Fruit fly (Drosophila melanogaster): ENCODE data around the gene CG4239.
A peak's percentile ranks its signal among the peaks of the same experiment; 100 is the strongest.

The CG4239 gene

dm6 chrX:16391397-16391796 lies 6.3 kb downstream of the CG4239 start, which contains the start of the genes TH1 and mei-41 (continued):
- TF ChIP-seq NfI (GFP tag; optimal IDR thresholded peaks at IDR 0.05) (peak; percentile 85), knrl (GFP tag; IDR thresholded peaks at IDR 0.05; ENCODE audit: partially characterized antibody) (peak; percentile 70), Atf3 (GFP tag; optimal IDR thresholded peaks at IDR 0.05) (no peak), HLHmδ (GFP tag; optimal IDR thresholded peaks at IDR 0.05) (no peak), Dip2 (GFP tag; IDR thresholded peaks at IDR 0.05) (0 out of 2 replicates have a peak, but pooled peaks have one; percentile 40), Blimp-1 (GFP tag; optimal IDR thresholded peaks at IDR 0.05) (no peak), CG8944 (GFP tag; optimal IDR thresholded peaks at IDR 0.05) (peak; percentile 7), org-1 (GFP tag; optimal IDR thresholded peaks at IDR 0.05) (peak; percentile 60), odd (GFP tag; optimal IDR thresholded peaks at IDR 0.05) (no peak), dimm (GFP tag; IDR thresholded peaks at IDR 0.05) (peak; percentile 65; the same call in 1 of the 2 replicates), CG11247 (GFP tag; IDR thresholded peaks at IDR 0.05) (peak; percentile 94), z (GFP tag; IDR thresholded peaks at IDR 0.05) (no peak), phol (tag; optimal IDR thresholded peaks at IDR 0.05) (peak; percentile 95), CG14667 (GFP tag; IDR thresholded peaks at IDR 0.05) (peak; percentile 95), sens-2 (GFP tag; IDR thresholded peaks at IDR 0.05) (peak; percentile 84), Six4 (GFP tag; optimal IDR thresholded peaks at IDR 0.05) (peak; percentile 63), Pdp1 (GFP tag; optimal IDR thresholded peaks at IDR 0.05) (peak in 1 of 2 experiments; percentile 67), CG31388 (GFP tag; optimal IDR thresholded peaks at IDR 0.05) (peak; percentile 78), CG9215 (GFP tag; IDR thresholded peaks at IDR 0.05) (peak; percentile 94), CG17802 (tag; optimal IDR thresholded peaks at IDR 0.05) (peak; percentile 92), Meics (GFP tag; optimal IDR thresholded peaks at IDR 0.05) (peak; percentile 86), ash1 (GFP tag; optimal IDR thresholded peaks at IDR 0.05) (no peak), gcm2 (GFP tag; optimal IDR thresholded peaks at IDR 0.05) (no peak), CG17912 (GFP tag; optimal IDR thresholded peaks at IDR 0.05) (peak; percentile 38), NC2α (GFP tag; optimal IDR thresholded peaks at IDR 0.05) (no peak), TFAM (GFP tag; optimal IDR thresholded peaks at IDR 0.05) (no peak), Doc2 (GFP tag; IDR thresholded peaks at IDR 0.05) (peak; percentile 79; the same call in 1 of the 2 replicates), CG12219 (GFP tag; optimal IDR thresholded peaks at IDR 0.05) (no peak), zen2 (GFP tag; IDR thresholded peaks at IDR 0.05; ENCODE audit: partially characterized antibody) (no peak), pfk (GFP tag; optimal IDR thresholded peaks at IDR 0.05) (peak; percentile 46), CG18599 (GFP tag; optimal IDR thresholded peaks at IDR 0.05) (peak; percentile 83), Taf1 (GFP tag; IDR thresholded peaks at IDR 0.05) (peak; percentile 63; the same call in 1 of the 2 replicates), fu2 (GFP tag; optimal IDR thresholded peaks at IDR 0.05) (peak; percentile 7), Lpt (GFP tag; optimal IDR thresholded peaks at IDR 0.05) (no peak), Spps (tag; optimal IDR thresholded peaks at IDR 0.05) (peak; percentile 75), jigr1 (GFP tag; IDR thresholded peaks at IDR 0.05) (peak; percentile 90), crol (GFP tag; IDR thresholded peaks at IDR 0.05) (peak; percentile 41; the same call in 1 of the 2 replicates), CG12659 (GFP tag; optimal IDR thresholded peaks at IDR 0.05) (peak; percentile 94), sisA (GFP tag; IDR thresholded peaks at IDR 0.05) (peak; percentile 95), CG11398 (GFP tag; optimal IDR thresholded peaks at IDR 0.05) (no peak), CG15073 (GFP tag; optimal IDR thresholded peaks at IDR 0.05) (peak; percentile 52), Side (GFP tag; optimal IDR thresholded peaks at IDR 0.05) (no peak), twi (tag; optimal IDR thresholded peaks at IDR 0.05) (peak; percentile 87), Oaz (GFP tag; IDR thresholded peaks at IDR 0.05) (peak; percentile 81), mam (GFP tag; optimal IDR thresholded peaks at IDR 0.05) (peak; percentile 66), Lim3 (GFP tag; IDR thresholded peaks at IDR 0.05) (peak; percentile 82), toy (GFP tag; IDR thresholded peaks at IDR 0.05) (peak; percentile 85), Mad (GFP tag; optimal IDR thresholded peaks at IDR 0.05) (peak; percentile 78), zen (tag; optimal IDR thresholded peaks at IDR 0.05) (peak; percentile 93), D19A (tag; optimal IDR thresholded peaks at IDR 0.05) (no peak), CG6272 (GFP tag; IDR thresholded peaks at IDR 0.05) (peak; percentile 95)

All from whole organism, embryonic.